Fruit fly (Drosophila melanogaster) whole organism, prepupa: ENCODE results near the gene PKD.

Experiments used
- Blimp-1 ChIP-seq: fragments of 200-800 bp; sonication (Bioruptor generic); optimal IDR thresholded peaks from 3 replicates; lab custom pipeline; 2017; ENCODE audit warnings: missing biosample characterization, missing genetic modification characterization, mild to moderate bottlenecking, moderate library complexity, missing genetic modification reagents
- CG10669 ChIP-seq: fragments of 200-800 bp; sonication (Bioruptor generic); optimal IDR thresholded peaks from 3 replicates; lab custom pipeline; 2018; ENCODE audit warnings: missing biosample characterization, mild to moderate bottlenecking, missing genetic modification characterization, moderate library complexity
- CG11762 ChIP-seq: fragments of 200-800 bp; sonication (Bioruptor generic); optimal IDR thresholded peaks from 3 replicates; lab custom pipeline; 2016; ENCODE audit warnings: missing biosample characterization, missing genetic modification characterization; ENCODE audit not compliant: insufficient read depth
- CG11902 ChIP-seq: fragments of 200-800 bp; sonication (Bioruptor generic); optimal IDR thresholded peaks from 3 replicates; lab custom pipeline; 2016; ENCODE audit warnings: missing biosample characterization, missing genetic modification characterization
- CG15336 ChIP-seq: fragments of 200-800 bp; sonication (Bioruptor generic); IDR thresholded peaks from 2 replicates; pipeline ENCODE4 v1.3.6; 2022; ENCODE audit warnings: missing biosample characterization, missing genetic modification characterization
- CG16779 ChIP-seq: fragments of 200-800 bp; sonication (Bioruptor generic); optimal IDR thresholded peaks from 3 replicates; lab custom pipeline; 2017; ENCODE audit warnings: missing biosample characterization, mild to moderate bottlenecking, missing genetic modification characterization
- CG3032 ChIP-seq: fragments of 200-800 bp; optimal IDR thresholded peaks from 2 replicates; lab custom pipeline; 2019; ENCODE audit warnings: missing biosample characterization, mild to moderate bottlenecking, missing genetic modification characterization, moderate library complexity
- CG31627 ChIP-seq: fragments of 200-800 bp; sonication (Bioruptor generic); optimal IDR thresholded peaks from 3 replicates; lab custom pipeline; 2016; ENCODE audit warnings: missing biosample characterization, missing genetic modification characterization
- CG32006 ChIP-seq: fragments of 200-800 bp; sonication (Bioruptor generic); optimal IDR thresholded peaks from 3 replicates; lab custom pipeline; 2017; ENCODE audit warnings: missing biosample characterization, mild to moderate bottlenecking, missing genetic modification characterization
- CG34406 ChIP-seq: fragments of 200-800 bp; sonication (Bioruptor generic); optimal IDR thresholded peaks from 3 replicates; lab custom pipeline; 2016; ENCODE audit warnings: missing biosample characterization, missing genetic modification characterization
- CG3919 ChIP-seq: fragments of 200-800 bp; sonication (Bioruptor generic); optimal IDR thresholded peaks from 3 replicates; lab custom pipeline; 2016; ENCODE audit warnings: missing biosample characterization, missing genetic modification characterization
- CG4318 ChIP-seq: fragments of 200-800 bp; sonication (Bioruptor generic); optimal IDR thresholded peaks from 3 replicates; lab custom pipeline; 2017; ENCODE audit warnings: missing biosample characterization, mild to moderate bottlenecking, missing genetic modification characterization
- CG6163 ChIP-seq: fragments of 200-800 bp; sonication (Bioruptor generic); IDR thresholded peaks from 3 replicates; pipeline ENCODE4 v1.3.6; 2022; ENCODE audit warnings: missing biosample characterization, missing genetic modification characterization
- CG6808 ChIP-seq: fragments of 200-800 bp; sonication (Bioruptor generic); optimal IDR thresholded peaks from 3 replicates; lab custom pipeline; 2017; ENCODE audit warnings: missing biosample characterization, missing genetic modification characterization, mild to moderate bottlenecking, moderate library complexity, missing genetic modification reagents
- CG6854 ChIP-seq: fragments of 200-800 bp; sonication (Bioruptor generic); optimal IDR thresholded peaks from 2 replicates; lab custom pipeline; 2017; ENCODE audit warnings: missing biosample characterization, mild to moderate bottlenecking, missing genetic modification characterization
- CG7368 ChIP-seq: fragments of 200-800 bp; sonication (Bioruptor generic); optimal IDR thresholded peaks from 3 replicates; lab custom pipeline; 2016; ENCODE audit warnings: missing biosample characterization, missing genetic modification characterization
- CG8119 ChIP-seq: fragments of 200-800 bp; sonication (Bioruptor generic); IDR thresholded peaks from 3 replicates; pipeline ENCODE4 v1.3.6; 2022; ENCODE audit warnings: missing biosample characterization, missing genetic modification characterization
- CG8319 ChIP-seq: fragments of 200-800 bp; sonication (Bioruptor generic); optimal IDR thresholded peaks from 3 replicates; lab custom pipeline; 2016; ENCODE audit warnings: missing biosample characterization, missing genetic modification characterization
- CG8632 ChIP-seq: fragments of 200-800 bp; sonication (Bioruptor generic); optimal IDR thresholded peaks from 3 replicates; lab custom pipeline; 2016; ENCODE audit warnings: missing biosample characterization, missing genetic modification characterization
- CG9139 ChIP-seq: fragments of 200-800 bp; sonication (Bioruptor generic); optimal IDR thresholded peaks from 3 replicates; lab custom pipeline; 2017; ENCODE audit warnings: missing biosample characterization, mild to moderate bottlenecking, missing genetic modification characterization
- Eip75B ChIP-seq: fragments of 200-800 bp; sonication (Bioruptor generic); optimal IDR thresholded peaks from 3 replicates; lab custom pipeline; 2016; ENCODE audit warnings: missing biosample characterization, missing genetic modification characterization
- Eip78C ChIP-seq: fragments of 200-800 bp; sonication (Bioruptor generic); peaks from one replicate; lab custom pipeline; 2016; ENCODE audit warnings: missing biosample characterization, missing genetic modification characterization
- Ets96B ChIP-seq: fragments of 200-800 bp; optimal IDR thresholded peaks from 2 replicates; lab custom pipeline; 2019; ENCODE audit warnings: missing biosample characterization, mild to moderate bottlenecking, missing genetic modification characterization, moderate library complexity
- Gug ChIP-seq: fragments of 200-800 bp; sonication (Bioruptor generic); IDR thresholded peaks from 2 replicates; pipeline ENCODE4 v1.3.6; 2022; ENCODE audit warnings: missing biosample characterization, missing genetic modification characterization
- Hr38 ChIP-seq: sonication (Bioruptor generic); optimal IDR thresholded peaks from 2 replicates; lab custom pipeline; 2016; ENCODE audit warnings: missing biosample characterization, missing genetic modification characterization
- Hr39 ChIP-seq: fragments of 200-800 bp; sonication (Bioruptor generic); optimal IDR thresholded peaks from 2 replicates; lab custom pipeline; 2016; ENCODE audit warnings: missing biosample characterization, missing genetic modification characterization
- Hr4 ChIP-seq: fragments of 200-800 bp; sonication (Bioruptor generic); optimal IDR thresholded peaks from 3 replicates; lab custom pipeline; 2016; ENCODE audit warnings: missing biosample characterization, missing genetic modification characterization
- Lpt ChIP-seq: fragments of 200-800 bp; sonication (Bioruptor generic); optimal IDR thresholded peaks from 3 replicates; lab custom pipeline; 2016; ENCODE audit warnings: missing biosample characterization, missing genetic modification characterization
- Met ChIP-seq: fragments of 200-800 bp; sonication (Bioruptor generic); optimal IDR thresholded peaks from 3 replicates; lab custom pipeline; 2016; ENCODE audit warnings: missing biosample characterization, missing genetic modification characterization
- OdsH ChIP-seq: fragments of 200-800 bp; sonication (Bioruptor generic); optimal IDR thresholded peaks from 3 replicates; lab custom pipeline; 2016; ENCODE audit warnings: missing biosample characterization, missing genetic modification characterization
- Sox102F ChIP-seq: fragments of 200-800 bp; sonication (Bioruptor generic); optimal IDR thresholded peaks from 2 replicates; lab custom pipeline; 2016; ENCODE audit warnings: missing biosample characterization, mild to moderate bottlenecking, missing genetic modification characterization
- Sox14 ChIP-seq: fragments of 200-800 bp; sonication (Bioruptor generic); optimal IDR thresholded peaks from 3 replicates; lab custom pipeline; 2016; ENCODE audit warnings: missing biosample characterization, missing genetic modification characterization
- achi ChIP-seq: fragments of 200-800 bp; sonication (Bioruptor generic); optimal IDR thresholded peaks from 3 replicates; lab custom pipeline; 2016; ENCODE audit warnings: missing biosample characterization, missing genetic modification characterization
- acj6 ChIP-seq: fragments of 200-800 bp; sonication (Bioruptor generic); optimal IDR thresholded peaks from 3 replicates; lab custom pipeline; 2016; ENCODE audit warnings: missing biosample characterization, missing genetic modification characterization
- dac ChIP-seq: fragments of 200-800 bp; sonication (Bioruptor generic); optimal IDR thresholded peaks from 2 replicates; lab custom pipeline; 2017; ENCODE audit warnings: missing biosample characterization, mild to moderate bottlenecking, missing genetic modification characterization
- dsx ChIP-seq: fragments of 200-800 bp; optimal IDR thresholded peaks from 3 replicates; lab custom pipeline; 2019; ENCODE audit warnings: missing biosample characterization, mild to moderate bottlenecking, missing genetic modification characterization, moderate library complexity; ENCODE audit not compliant: poor library complexity, severe bottlenecking
- fd59A ChIP-seq: fragments of 200-800 bp; sonication (Bioruptor generic); optimal IDR thresholded peaks from 2 replicates; lab custom pipeline; 2017; ENCODE audit warnings: missing biosample characterization, mild to moderate bottlenecking, missing genetic modification characterization, missing genetic modification reagents
- fd85E ChIP-seq: fragments of 200-800 bp; sonication (Bioruptor generic); optimal IDR thresholded peaks from 3 replicates; lab custom pipeline; 2016; ENCODE audit warnings: missing biosample characterization, missing genetic modification characterization
- fkh ChIP-seq: fragments of 200-800 bp; sonication (Bioruptor generic); optimal IDR thresholded peaks from 3 replicates; lab custom pipeline; 2017; ENCODE audit warnings: missing biosample characterization, mild to moderate bottlenecking, missing genetic modification characterization, moderate library complexity
- lz ChIP-seq: fragments of 200-800 bp; sonication (Bioruptor generic); optimal IDR thresholded peaks from 3 replicates; lab custom pipeline; 2016; ENCODE audit warnings: missing biosample characterization, missing genetic modification characterization
- net ChIP-seq: fragments of 200-800 bp; sonication (Bioruptor generic); optimal IDR thresholded peaks from 3 replicates; lab custom pipeline; 2016; ENCODE audit warnings: missing biosample characterization, missing genetic modification characterization
- salr ChIP-seq, 2 experiments: fragments of 200-800 bp; sonication (Bioruptor generic); optimal IDR thresholded peaks; 3 replicates each; lab custom pipeline; 2016 to 2018; ENCODE audit warnings: missing biosample characterization in 2 of 2, missing genetic modification characterization in 2 of 2, mild to moderate bottlenecking in 1 of 2
- spab ChIP-seq: fragments of 200-800 bp; sonication (Bioruptor generic); optimal IDR thresholded peaks from 2 replicates; lab custom pipeline; 2017; ENCODE audit warnings: missing biosample characterization, mild to moderate bottlenecking, missing genetic modification characterization, missing genetic modification reagents
- ss ChIP-seq, 2 experiments: fragments of 200-800 bp; sonication (Bioruptor generic); optimal IDR thresholded peaks; 2 replicates in 1 of 2; 3 replicates in 1 of 2; lab custom pipeline; 2017 to 2018; ENCODE audit warnings: mild to moderate bottlenecking in 2 of 2, missing biosample characterization in 2 of 2, missing genetic modification characterization in 2 of 2, moderate library complexity in 1 of 2
- svp ChIP-seq: fragments of 200-800 bp; sonication (Bioruptor generic); peaks from one replicate; lab custom pipeline; 2016; ENCODE audit warnings: missing biosample characterization, missing genetic modification characterization
- topi ChIP-seq: fragments of 200-800 bp; sonication (Bioruptor generic); optimal IDR thresholded peaks from 3 replicates; lab custom pipeline; 2016; ENCODE audit warnings: missing biosample characterization, missing genetic modification characterization
- vri ChIP-seq: fragments of 200-800 bp; sonication (Bioruptor generic); optimal IDR thresholded peaks from 3 replicates; lab custom pipeline; 2016; ENCODE audit warnings: missing biosample characterization, mild to moderate bottlenecking, missing genetic modification characterization

PKD gene

dm6 chr3R:18312761-18313160 is 1.4 kb downstream of the PKD start (continued):
- TF ChIP-seq ss (GFP tag; optimal IDR thresholded peaks at IDR 0.05; lab: Kevin White, UChicago) (peak in 1 of 2 experiments; percentile 44), CG8119 (GFP tag; lab: Robert Waterston, UW) (no peak), topi (no peak), acj6 (GFP tag; lab: Kevin White, UChicago) (no peak), CG6163 (no peak), Sox102F (GFP tag; lab: Kevin White, UChicago) (no peak), CG11902 (GFP tag; lab: Kevin White, UChicago) (no peak), CG10669 (GFP tag; lab: Kevin White, UChicago) (peak; percentile 33), dsx (GFP tag; lab: Kevin White, UChicago) (no peak), svp (GFP tag; lab: Kevin White, UChicago) (peak; percentile 54), CG9139 (no peak), CG31627 (GFP tag; lab: Kevin White, UChicago) (no peak), CG11762 (GFP tag; lab: Kevin White, UChicago) (no peak), CG4318 (GFP tag; lab: Kevin White, UChicago) (no peak), Ets96B (tag; lab: Kevin White, UChicago) (no peak), Hr4 (GFP tag; lab: Kevin White, UChicago) (no peak), Sox14 (no peak), Gug (GFP tag; lab: Robert Waterston, UW) (no peak), dac (GFP tag; lab: Kevin White, UChicago) (no peak)

dm6 chr3R:18311368-18311919 is 2.8 kb downstream of the PKD start:
- TF ChIP-seq Hr39 (peak; percentile 27), CG3919 (peak; percentile 57), fkh (GFP tag; lab: Kevin White, UChicago) (peak; percentile 99), ss (GFP tag; optimal IDR thresholded peaks at IDR 0.05; lab: Kevin White, UChicago) (peak; percentile 36 to 46), Blimp-1 (peak; percentile 33), Ets96B (tag; lab: Kevin White, UChicago) (peak; percentile 51), Met (no peak), OdsH (GFP tag; lab: Kevin White, UChicago) (peak; percentile 15), CG34406 (GFP tag; lab: Kevin White, UChicago) (peak; percentile 45), vri (GFP tag; lab: Kevin White, UChicago) (no peak), CG6854 (GFP tag; lab: Kevin White, UChicago) (peak; percentile 70), lz (no peak), topi (no peak), achi (GFP tag; lab: Kevin White, UChicago) (no peak), CG6808 (GFP tag; lab: Kevin White, UChicago) (peak; percentile 44), Lpt (GFP tag; lab: Kevin White, UChicago) (peak; percentile 55), CG3032 (peak; percentile 62), net (GFP tag; lab: Kevin White, UChicago) (peak; percentile 7), spab (GFP tag; lab: Kevin White, UChicago) (peak; percentile 6), CG9139 (peak; percentile 66), CG8632 (GFP tag; lab: Kevin White, UChicago) (peak; percentile 63), Sox14 (peak; percentile 88), dsx (GFP tag; lab: Kevin White, UChicago) (peak; percentile 32), CG16779 (tag; lab: Kevin White, UChicago) (peak; percentile 6), fd59A (no peak), CG32006 (GFP tag; lab: Kevin White, UChicago) (peak; percentile 62), Hr38 (no peak), CG15336 (peak; percentile 13; the same call in 1 of the 2 replicates), dac (GFP tag; lab: Kevin White, UChicago) (no peak), svp (GFP tag; lab: Kevin White, UChicago) (peak; percentile 37), CG7368 (GFP tag; lab: Kevin White, UChicago) (peak; percentile 0), Eip78C (GFP tag; lab: Kevin White, UChicago) (peak; percentile 75), CG6163 (peak; percentile 85), salr (GFP tag; optimal IDR thresholded peaks at IDR 0.05; lab: Kevin White, UChicago) (peak; percentile 58 to 82), fd85E (GFP tag; lab: Kevin White, UChicago) (no peak), CG8119 (GFP tag; lab: Robert Waterston, UW) (peak; percentile 31; the same call in 1 of the 3 replicates), CG8319 (no peak), Eip75B (GFP tag; lab: Kevin White, UChicago) (peak; percentile 46), CG11762 (GFP tag; lab: Kevin White, UChicago) (peak; percentile 15), Hr4 (GFP tag; lab: Kevin White, UChicago) (peak; percentile 0), CG4318 (GFP tag; lab: Kevin White, UChicago) (peak; percentile 15)
